Worm (Caenorhabditis elegans) whole organism, L2 larva: ENCODE measurements around the gene srw-89.

Source experiments
- F13H6.1 ChIP-seq: sonication (generic microtip); optimal IDR thresholded peaks from 2 replicates; lab custom pipeline; 2016; ENCODE audit warnings: missing genetic modification characterization, missing compliant biosample characterization
- R02D3.7 ChIP-seq: fragments of 150-350 bp; optimal IDR thresholded peaks from 2 replicates; lab custom pipeline; 2014; ENCODE audit warnings: missing biosample characterization, missing genetic modification characterization
- alr-1 ChIP-seq: fragments of 150-350 bp; optimal IDR thresholded peaks from 2 replicates; lab custom pipeline; 2014; ENCODE audit warnings: missing biosample characterization, missing genetic modification characterization
- aly-2 ChIP-seq: fragments of 150-350 bp; optimal IDR thresholded peaks from 2 replicates; lab custom pipeline; 2014; ENCODE audit warnings: missing biosample characterization, missing genetic modification characterization
- ama-1 ChIP-seq: fragments of 150-350 bp; optimal IDR thresholded peaks from 2 replicates; lab custom pipeline; 2018; ENCODE audit warnings: inconsistent platforms
- blmp-1 ChIP-seq: sonication (generic microtip); optimal IDR thresholded peaks from 2 replicates; lab custom pipeline; 2017; ENCODE audit warnings: missing genetic modification characterization, mild to moderate bottlenecking, missing compliant biosample characterization, antibody characterized with exemption, moderate library complexity; ENCODE audit not compliant: insufficient read depth
- ceh-16 ChIP-seq: fragments of 150-350 bp; optimal IDR thresholded peaks from 2 replicates; lab custom pipeline; 2014; ENCODE audit warnings: missing biosample characterization, missing genetic modification characterization
- ceh-82 ChIP-seq: fragments of 150-350 bp; optimal IDR thresholded peaks from 2 replicates; lab custom pipeline; 2014; ENCODE audit warnings: missing biosample characterization, missing genetic modification characterization
- crh-2 ChIP-seq: sonication (generic microtip); optimal IDR thresholded peaks from 2 replicates; lab custom pipeline; 2017; ENCODE audit warnings: missing biosample characterization, missing genetic modification characterization
- dmd-4 ChIP-seq: sonication (generic microtip); optimal IDR thresholded peaks from 2 replicates; lab custom pipeline; 2017; ENCODE audit warnings: missing biosample characterization, missing genetic modification characterization
- elt-1 ChIP-seq: fragments of 150-350 bp; optimal IDR thresholded peaks from 2 replicates; lab custom pipeline; 2014; ENCODE audit warnings: missing biosample characterization, missing genetic modification characterization
- elt-3 ChIP-seq: sonication (generic microtip); optimal IDR thresholded peaks from 2 replicates; lab custom pipeline; 2017; ENCODE audit warnings: missing biosample characterization, missing genetic modification characterization
- gmeb-1 ChIP-seq: fragments of 150-350 bp; optimal IDR thresholded peaks from 2 replicates; lab custom pipeline; 2014; ENCODE audit warnings: missing biosample characterization, missing genetic modification characterization
- lin-11 ChIP-seq: fragments of 150-350 bp; sonication (generic microtip); optimal IDR thresholded peaks from 2 replicates; lab custom pipeline; 2014; ENCODE audit warnings: missing biosample characterization, missing genetic modification characterization, inconsistent platforms, mixed read lengths
- lin-13 ChIP-seq: fragments of 150-350 bp; optimal IDR thresholded peaks from 2 replicates; lab custom pipeline; 2014; ENCODE audit warnings: missing biosample characterization, missing genetic modification reagents, missing genetic modification characterization
- lin-39 ChIP-seq: fragments of 150-350 bp; optimal IDR thresholded peaks from 2 replicates; lab custom pipeline; 2014; ENCODE audit warnings: missing biosample characterization, missing genetic modification reagents, missing genetic modification characterization
- lsy-2 ChIP-seq, 2 experiments: fragments of 150-350 bp in 1 of 2; sonication (generic microtip) in 1 of 2; optimal IDR thresholded peaks; 2 replicates each; lab custom pipeline; 2014 to 2017; ENCODE audit warnings: missing biosample characterization in 2 of 2, missing genetic modification characterization in 2 of 2
- nhr-12 ChIP-seq: fragments of 150-350 bp; optimal IDR thresholded peaks from 2 replicates; lab custom pipeline; 2014; ENCODE audit warnings: missing biosample characterization, missing genetic modification characterization
- nhr-129 ChIP-seq: fragments of 150-350 bp; optimal IDR thresholded peaks from 2 replicates; lab custom pipeline; 2014; ENCODE audit warnings: missing biosample characterization, missing genetic modification characterization
- nhr-21 ChIP-seq: fragments of 150-350 bp; optimal IDR thresholded peaks from 2 replicates; lab custom pipeline; 2014; ENCODE audit warnings: missing biosample characterization, missing genetic modification characterization
- nhr-237 ChIP-seq: fragments of 150-350 bp; optimal IDR thresholded peaks from 2 replicates; lab custom pipeline; 2014; ENCODE audit warnings: missing biosample characterization, missing genetic modification characterization
- nhr-25 ChIP-seq: fragments of 150-350 bp; sonication (generic microtip); optimal IDR thresholded peaks from 3 replicates; lab custom pipeline; 2014; ENCODE audit warnings: missing biosample characterization, missing genetic modification characterization
- nhr-6 ChIP-seq: fragments of 150-350 bp; optimal IDR thresholded peaks from 2 replicates; lab custom pipeline; 2014; ENCODE audit warnings: missing biosample characterization, missing genetic modification characterization
- sem-4 ChIP-seq: fragments of 150-350 bp; optimal IDR thresholded peaks from 2 replicates; lab custom pipeline; 2014; ENCODE audit warnings: missing biosample characterization, missing genetic modification reagents, missing genetic modification characterization
- skn-1 ChIP-seq: sonication (generic microtip); optimal IDR thresholded peaks from 2 replicates; lab custom pipeline; 2017; ENCODE audit warnings: missing biosample characterization, missing genetic modification characterization
- sma-3 ChIP-seq: sonication (generic microtip); optimal IDR thresholded peaks from 2 replicates; lab custom pipeline; 2016; ENCODE audit warnings: missing genetic modification reagents, missing genetic modification characterization, missing compliant biosample characterization
- sma-9 ChIP-seq, 2 experiments: fragments of 150-350 bp in 1 of 2; sonication (generic microtip) in 1 of 2; optimal IDR thresholded peaks; 2 replicates each; lab custom pipeline; 2014 to 2016; ENCODE audit warnings: missing genetic modification characterization in 2 of 2, mild to moderate bottlenecking in 1 of 2, missing biosample characterization in 1 of 2, missing compliant biosample characterization in 1 of 2, missing genetic modification reagents in 1 of 2, moderate library complexity in 1 of 2
- snpc-4 ChIP-seq: fragments of 150-350 bp; optimal IDR thresholded peaks from 2 replicates; lab custom pipeline; 2014; ENCODE audit warnings: missing biosample characterization, missing genetic modification characterization
- unc-39 ChIP-seq: fragments of 150-350 bp; optimal IDR thresholded peaks from 2 replicates; lab custom pipeline; 2014; ENCODE audit warnings: missing biosample characterization, missing genetic modification characterization
- unc-62 ChIP-seq: fragments of 150-350 bp; optimal IDR thresholded peaks from 2 replicates; lab custom pipeline; 2014; ENCODE audit warnings: missing biosample characterization, missing genetic modification reagents, missing genetic modification characterization

Gene srw-89

ce11 chrV:3980228-3980933 lies 36.5 kb upstream of the srw-89 start:
- no peak for TF ChIP-seq nhr-12
- TF ChIP-seq lin-11 (tag; lab: Kevin White, UChicago), result no peak
- no peak for TF ChIP-seq elt-1 (tag; lab: Kevin White, UChicago)
- TF ChIP-seq nhr-21 (tag; lab: Kevin White, UChicago), result peak; percentile 68
- TF ChIP-seq unc-39 (tag; lab: Kevin White, UChicago), result no peak
- no peak for TF ChIP-seq ceh-82 (tag; lab: Kevin White, UChicago)
- peak; percentile 21 for TF ChIP-seq sma-3 (GFP tag; lab: Kevin White, UChicago)
- peak; percentile 23 for TF ChIP-seq ama-1 (lab: Kevin White, UChicago)
- TF ChIP-seq sma-9 (GFP tag; optimal IDR thresholded peaks at IDR 0.05; lab: Kevin White, UChicago), result peak; percentile 33
- no peak for TF ChIP-seq sma-9 (tag; optimal IDR thresholded peaks at IDR 0.05; lab: Kevin White, UChicago)

ce11 chrV:3981680-3982079 lies 35.2 kb upstream of the srw-89 start, which contains the start of gene nlp-30:
TSS of gene nlp-30 (plus strand) at chrV:3981980.
- no peak for TF ChIP-seq nhr-12
- TF ChIP-seq gmeb-1, result no peak
- no peak for TF ChIP-seq sem-4
- TF ChIP-seq crh-2, result no peak
- TF ChIP-seq unc-62 (GFP tag; lab: Kevin White, UChicago), result no peak
- no peak for TF ChIP-seq lin-39 (tag; lab: Kevin White, UChicago)
- TF ChIP-seq nhr-237, result no peak
- TF ChIP-seq aly-2 (tag; lab: Kevin White, UChicago), result no peak
- TF ChIP-seq lin-13, result no peak
- TF ChIP-seq dmd-4, result no peak
- no peak for TF ChIP-seq F13H6.1 (tag; lab: Kevin White, UChicago)
- TF ChIP-seq lsy-2 (tag; optimal IDR thresholded peaks at IDR 0.05; lab: Kevin White, UChicago), result no peak
- no peak for TF ChIP-seq snpc-4 (tag; lab: Kevin White, UChicago)
- no peak for TF ChIP-seq elt-1 (tag; lab: Kevin White, UChicago)
- TF ChIP-seq ama-1 (lab: Kevin White, UChicago), result no peak
- no peak for TF ChIP-seq ceh-16 (tag; lab: Kevin White, UChicago)
- no peak for TF ChIP-seq alr-1 (tag; lab: Kevin White, UChicago)
- TF ChIP-seq skn-1 (tag; lab: Kevin White, UChicago), result no peak

- TF ChIP-seq elt-3 (tag; lab: Kevin White, UChicago) (no peak), crh-2 (peak; percentile 49), nhr-21 (tag; lab: Kevin White, UChicago) (peak; percentile 59), nhr-6 (tag; lab: Kevin White, UChicago) (no peak), blmp-1 (tag; lab: Kevin White, UChicago) (peak; percentile 50), gmeb-1 (no peak), sma-9 (GFP tag; optimal IDR thresholded peaks at IDR 0.05; lab: Kevin White, UChicago) (peak; percentile 63), sma-9 (tag; optimal IDR thresholded peaks at IDR 0.05; lab: Kevin White, UChicago) (no peak), nhr-25 (tag; lab: Kevin White, UChicago) (peak; percentile 77), sma-3 (GFP tag; lab: Kevin White, UChicago) (peak; percentile 79), ama-1 (lab: Kevin White, UChicago) (no peak)
Observed at ce11 chrV:3984178-3984577, 32.7 kb upstream of the srw-89 start, which contains the start of gene nlp-29. TSS of gene nlp-29 (plus strand) at chrV:3984425.

- TF ChIP-seq sma-9 (GFP tag; optimal IDR thresholded peaks at IDR 0.05; lab: Kevin White, UChicago) (peak; percentile 72), sma-9 (tag; optimal IDR thresholded peaks at IDR 0.05; lab: Kevin White, UChicago) (no peak), R02D3.7 (tag; lab: Kevin White, UChicago) (no peak), blmp-1 (tag; lab: Kevin White, UChicago) (peak; percentile 54), nhr-25 (tag; lab: Kevin White, UChicago) (peak; percentile 42)
Observed at ce11 chrV:3985104-3985503, 31.8 kb upstream of the srw-89 start.

- TF ChIP-seq nhr-129 (tag; lab: Kevin White, UChicago), result no peak
- TF ChIP-seq sma-9 (GFP tag; optimal IDR thresholded peaks at IDR 0.05; lab: Kevin White, UChicago), result peak; percentile 5
- no peak for TF ChIP-seq sma-9 (tag; optimal IDR thresholded peaks at IDR 0.05; lab: Kevin White, UChicago)
Observed at ce11 chrV:3987616-3988015, 29.3 kb upstream of the srw-89 start, which contains the start of gene nlp-28. TSS of gene nlp-28 (plus strand) at chrV:3987900.
